Worm (Caenorhabditis elegans) whole organism, mixed stage, embryonic: ENCODE results near the gene fbxb-2.

ENCODE experiments used
- drap-1 ChIP-seq: fragments of 200-800 bp; sonication (Bioruptor generic); optimal IDR thresholded peaks from 3 replicates; lab custom pipeline; 2018; ENCODE audit warnings: mild to moderate bottlenecking, missing genetic modification characterization, missing compliant biosample characterization
- elt-3 ChIP-seq: fragments of 150-350 bp; optimal IDR thresholded peaks from 2 replicates; lab custom pipeline; 2014; ENCODE audit warnings: missing biosample characterization, missing genetic modification characterization
- lsy-2 ChIP-seq: fragments of 150-350 bp; optimal IDR thresholded peaks from 2 replicates; lab custom pipeline; 2014; ENCODE audit warnings: missing biosample characterization, missing genetic modification characterization
- nhr-12 ChIP-seq: fragments of 150-350 bp; optimal IDR thresholded peaks from 2 replicates; lab custom pipeline; 2014; ENCODE audit warnings: missing biosample characterization, missing genetic modification characterization
- nhr-76 ChIP-seq: sonication (generic microtip); optimal IDR thresholded peaks from 2 replicates; lab custom pipeline; 2017; ENCODE audit warnings: missing biosample characterization, missing genetic modification characterization
- snpc-4 ChIP-seq: fragments of 150-350 bp; optimal IDR thresholded peaks from 2 replicates; lab custom pipeline; 2014; ENCODE audit warnings: missing biosample characterization, missing genetic modification characterization
- unc-120 ChIP-seq: sonication (generic microtip); optimal IDR thresholded peaks from 2 replicates; lab custom pipeline; 2017; ENCODE audit warnings: missing genetic modification characterization, missing compliant biosample characterization; ENCODE audit not compliant: poor library complexity, severe bottlenecking
- unc-62 ChIP-seq: fragments of 150-350 bp; optimal IDR thresholded peaks from 2 replicates; lab custom pipeline; 2014; ENCODE audit warnings: missing biosample characterization, missing genetic modification reagents, missing genetic modification characterization

DNA sequence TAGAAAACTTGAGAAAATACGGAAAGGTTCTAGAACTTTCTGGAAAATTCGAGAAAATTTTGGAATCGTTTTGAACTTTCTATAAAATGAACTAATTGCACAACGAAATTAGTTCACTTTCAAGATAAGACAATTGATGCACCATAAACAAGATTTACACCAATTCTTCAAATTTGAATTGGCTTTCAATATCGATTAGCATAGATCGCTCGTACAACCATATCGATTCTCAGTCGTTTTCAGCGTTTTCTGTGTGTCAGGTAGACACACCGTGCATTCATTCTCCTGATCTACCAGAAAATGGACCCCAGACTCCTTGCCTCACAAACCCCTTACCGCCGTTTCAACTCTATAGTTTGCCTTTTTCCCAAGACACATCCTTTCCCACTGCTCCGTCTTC is 45.2 kb upstream of the fbxb-2 start, which contains the start of gene fbxb-117:
- TF ChIP-seq unc-62 (GFP tag; lab: Kevin White, UChicago): no peak
- TF ChIP-seq nhr-76 (tag; lab: Kevin White, UChicago): no peak
- TF ChIP-seq unc-120 (tag; lab: Kevin White, UChicago): no peak
- no peak for TF ChIP-seq drap-1 (GFP tag; lab: Kevin White, UChicago)
- TF ChIP-seq lsy-2 (tag; lab: Kevin White, UChicago): no peak
- no peak for TF ChIP-seq snpc-4
- no peak for TF ChIP-seq elt-3
- TF ChIP-seq nhr-12 (tag; lab: Kevin White, UChicago): no peak
